Worm (Caenorhabditis elegans): ENCODE results near the gene D2085.7.

D2085.7 gene

ce11 chrII:8683933-8684332 is 42.8 kb downstream of the D2085.7 start (continued):
- TF ChIP-seq F10B5.3 (tag; optimal IDR thresholded peaks at IDR 0.05) (no peak), spr-3 (GFP tag; optimal IDR thresholded peaks at IDR 0.05) (no peak)

- TF ChIP-seq nhr-6 (tag; optimal IDR thresholded peaks at IDR 0.05) (peak; percentile 25), nhr-102 (tag; optimal IDR thresholded peaks at IDR 0.05) (no peak), set-16 (GFP tag; IDR thresholded peaks at IDR 0.05) (no peak), ZK546.5 (tag; optimal IDR thresholded peaks at IDR 0.05) (no peak), lin-29 (GFP tag; IDR thresholded peaks at IDR 0.05) (no peak), ces-1 (GFP tag; optimal IDR thresholded peaks at IDR 0.05) (no peak), daf-16 (GFP tag; optimal IDR thresholded peaks at IDR 0.05) (no peak), daf-16 (tag; optimal IDR thresholded peaks at IDR 0.05) (no peak)
Observed at ce11 chrII:8684824-8685223, 43.6 kb downstream of the D2085.7 start, which contains the start of gene hgap-2. hgap-2 (minus strand) TSS chrII:8684924.

ce11 chrII:8685623-8686022 is 44.4 kb downstream of the D2085.7 start, which contains the start of gene C34C6.9:
C34C6.9 (plus strand) TSS chrII:8685923.
- TF ChIP-seq zip-2 (tag; optimal IDR thresholded peaks at IDR 0.05) (no peak), aha-1 (tag) (peak; percentile 39), spr-1 (tag; optimal IDR thresholded peaks at IDR 0.05) (no peak), nhr-25 (tag; optimal IDR thresholded peaks at IDR 0.05; ENCODE audit: borderline replicate concordance, insufficient read depth) (no peak), nhr-76 (tag; optimal IDR thresholded peaks at IDR 0.05) (no peak), vab-7 (GFP tag; IDR thresholded peaks at IDR 0.05) (no peak), nhr-6 (tag; optimal IDR thresholded peaks at IDR 0.05) (no peak)

ce11 chrII:8691344-8691960 is 50.3 kb downstream of the D2085.7 start, which contains the start of gene C34C6.3:
C34C6.3 (plus strand) TSS chrII:8691910.
- TF ChIP-seq cey-2 (tag; optimal IDR thresholded peaks at IDR 0.05; ENCODE audit: borderline replicate concordance, insufficient read depth) (no peak), unc-62 (GFP tag; optimal IDR thresholded peaks at IDR 0.05 in 1 of 2) (peak in 1 of 2 experiments; percentile 34), unc-62 (tag; optimal IDR thresholded peaks at IDR 0.05) (no peak)

ce11 chrII:8695783-8696182 is 54.6 kb downstream of the D2085.7 start, which contains the start of gene C34C6.10:
C34C6.10 (minus strand) TSS chrII:8695883.
- TF ChIP-seq madf-9 (GFP tag; conservative IDR thresholded peaks at IDR 0.05) (no peak), F26F4.8 (GFP tag; conservative IDR thresholded peaks at IDR 0.05) (no peak), Y48G9A.11 (GFP tag; IDR thresholded peaks at IDR 0.05) (no peak), php-3 (GFP tag; IDR thresholded peaks at IDR 0.05) (no peak), unc-62 (GFP tag; optimal IDR thresholded peaks at IDR 0.05 in 1 of 2) (no peak), unc-62 (tag; optimal IDR thresholded peaks at IDR 0.05) (no peak), ztf-11 (tag; optimal IDR thresholded peaks at IDR 0.05) (no peak), nhr-28 (tag; optimal IDR thresholded peaks at IDR 0.05) (no peak), mxl-2 (GFP tag; conservative IDR thresholded peaks at IDR 0.05) (no peak), dpl-1 (GFP tag; optimal IDR thresholded peaks at IDR 0.05) (no peak), hmg-1.1 (GFP tag; IDR thresholded peaks at IDR 0.05) (no peak), duxl-1 (tag; optimal IDR thresholded peaks at IDR 0.05; ENCODE audit: poor library complexity) (no peak), lin-13 (GFP tag; optimal IDR thresholded peaks at IDR 0.05) (no peak), Y105C5A.15 (GFP tag; IDR thresholded peaks at IDR 0.05) (no peak), ceh-82 (tag; optimal IDR thresholded peaks at IDR 0.05) (no peak), lin-15B (tag; optimal IDR thresholded peaks at IDR 0.05) (no peak), ctbp-1 (GFP tag; IDR thresholded peaks at IDR 0.05) (no peak)
